Fruit fly (Drosophila melanogaster): ENCODE measurements around the gene CG11227.

dm6 chrX:20933459-20933858 lies at the start of gene CG11227:
- TF ChIP-seq CG32121 (GFP tag; IDR thresholded peaks at IDR 0.05), result no peak
- TF ChIP-seq CG9948 (tag; optimal IDR thresholded peaks at IDR 0.05), result no peak
- TF ChIP-seq CG15710 (tag; optimal IDR thresholded peaks at IDR 0.05), result no peak
- no peak for TF ChIP-seq CG8301 (tag; optimal IDR thresholded peaks at IDR 0.05)
- TF ChIP-seq rn (GFP tag; IDR thresholded peaks at IDR 0.05), result no peak
